Worm (Caenorhabditis elegans): ENCODE measurements around the gene K07E12.2.

K07E12.2 gene

ce11 chrIII:6752612-6753011 lies 15.5 kb downstream of the K07E12.2 start:
- TF ChIP-seq klf-2 (GFP tag; conservative IDR thresholded peaks at IDR 0.05): no peak
- no peak for TF ChIP-seq ref-1 (GFP tag; conservative IDR thresholded peaks at IDR 0.05)
- no peak for TF ChIP-seq T22C8.4 (GFP tag; IDR thresholded peaks at IDR 0.05)
- TF ChIP-seq tab-1 (GFP tag; IDR thresholded peaks at IDR 0.05): no peak
- no peak for TF ChIP-seq ztf-23 (GFP tag; IDR thresholded peaks at IDR 0.05)

- TF ChIP-seq T22C8.4 (GFP tag; IDR thresholded peaks at IDR 0.05) (no peak), flt-1 (GFP tag; IDR thresholded peaks at IDR 0.05) (no peak), med-1 (GFP tag; optimal IDR thresholded peaks at IDR 0.05; ENCODE audit: insufficient read depth) (no peak), cog-1 (tag; optimal IDR thresholded peaks at IDR 0.05) (no peak), ztf-29 (GFP tag; IDR thresholded peaks at IDR 0.05) (no peak), ztf-23 (GFP tag; IDR thresholded peaks at IDR 0.05) (no peak), ref-1 (GFP tag; conservative IDR thresholded peaks at IDR 0.05) (no peak), tab-1 (GFP tag; IDR thresholded peaks at IDR 0.05) (no peak), klf-2 (GFP tag; conservative IDR thresholded peaks at IDR 0.05) (no peak)
Measured at ce11 chrIII:6756769-6757168, 19.7 kb downstream of the K07E12.2 start.

Measured in whole organism, midembryonic.